Worm (Caenorhabditis elegans) whole organism, L1 larva: Measurements from ENCODE around the gene C08B11.9.

Experiments
- C16A3.4 ChIP-seq: fragments of 150-350 bp; optimal IDR thresholded peaks from 2 replicates; lab custom pipeline; 2014; ENCODE audit warnings: missing biosample characterization, missing genetic modification characterization
- aha-1 ChIP-seq: fragments of 150-350 bp; optimal IDR thresholded peaks from 2 replicates; lab custom pipeline; 2014; ENCODE audit warnings: missing biosample characterization, missing genetic modification characterization
- alr-1 ChIP-seq: fragments of 200-800 bp; sonication (Bioruptor generic); optimal IDR thresholded peaks from 2 replicates; lab custom pipeline; 2018; ENCODE audit warnings: borderline replicate concordance, mild to moderate bottlenecking, missing genetic modification characterization, missing compliant biosample characterization
- ama-1 ChIP-seq: fragments of 150-350 bp; optimal IDR thresholded peaks from 2 replicates; lab custom pipeline; 2014
- blmp-1 ChIP-seq: fragments of 150-350 bp; optimal IDR thresholded peaks from 2 replicates; lab custom pipeline; 2014; ENCODE audit warnings: missing biosample characterization, missing genetic modification characterization
- ceh-63 ChIP-seq: fragments of 200-800 bp; sonication (Bioruptor generic); optimal IDR thresholded peaks from 2 replicates; lab custom pipeline; 2018; ENCODE audit warnings: mild to moderate bottlenecking, missing genetic modification characterization, missing compliant biosample characterization
- ceh-82 ChIP-seq, 3 experiments: fragments of 150-350 bp in 1 of 3; sonication (generic microtip) in 2 of 3; optimal IDR thresholded peaks; 2 replicates each; lab custom pipeline; 2014 to 2017; ENCODE audit warnings: missing biosample characterization in 3 of 3, missing genetic modification characterization in 3 of 3
- ceh-88 ChIP-seq: fragments of 200-800 bp; sonication (Bioruptor generic); IDR thresholded peaks from 2 replicates; pipeline ENCODE4 v1.3.6; 2022; ENCODE audit warnings: missing genetic modification characterization, missing compliant biosample characterization
- dpl-1 ChIP-seq, 3 experiments: fragments of 150-350 bp in 2 of 3; sonication (generic microtip) in 1 of 3; optimal IDR thresholded peaks; 2 replicates each; lab custom pipeline; 2014 to 2017; ENCODE audit warnings: missing biosample characterization in 3 of 3, missing genetic modification characterization in 3 of 3, missing genetic modification reagents in 3 of 3
- dsc-1 ChIP-seq: sonication (generic microtip); optimal IDR thresholded peaks from 2 replicates; lab custom pipeline; 2016; ENCODE audit warnings: mild to moderate bottlenecking, missing genetic modification characterization, missing compliant biosample characterization
- elt-2 ChIP-seq: sonication (generic microtip); optimal IDR thresholded peaks from 2 replicates; lab custom pipeline; 2016; ENCODE audit warnings: missing genetic modification characterization, mild to moderate bottlenecking, inconsistent platforms, missing compliant biosample characterization, missing genetic modification reagents
- ets-5 ChIP-seq: fragments of 200-800 bp; sonication (Bioruptor generic); IDR thresholded peaks from 2 replicates; pipeline ENCODE4 v1.3.6; 2022; ENCODE audit warnings: missing genetic modification characterization, missing compliant biosample characterization
- fkh-10 ChIP-seq: sonication (generic microtip); optimal IDR thresholded peaks from 2 replicates; lab custom pipeline; 2017; ENCODE audit warnings: missing biosample characterization, missing genetic modification reagents, missing genetic modification characterization
- fkh-8 ChIP-seq: sonication (generic microtip); optimal IDR thresholded peaks from 2 replicates; lab custom pipeline; 2016; ENCODE audit warnings: mild to moderate bottlenecking, missing genetic modification characterization, missing compliant biosample characterization
- grh-1 ChIP-seq: fragments of 200-800 bp; sonication (Bioruptor generic); IDR thresholded peaks from 2 replicates; pipeline ENCODE4 v1.3.6; 2022; ENCODE audit warnings: missing genetic modification reagents, missing genetic modification characterization, missing compliant biosample characterization
- hlh-4 ChIP-seq: sonication (generic microtip); optimal IDR thresholded peaks from 2 replicates; lab custom pipeline; 2016; ENCODE audit warnings: mild to moderate bottlenecking, missing genetic modification characterization, missing compliant biosample characterization
- isw-1 ChIP-seq: fragments of 200-800 bp; sonication (Bioruptor generic); IDR thresholded peaks from 2 replicates; pipeline ENCODE4 v1.3.6; 2022; ENCODE audit warnings: missing genetic modification characterization, missing compliant biosample characterization
- jun-1 ChIP-seq: fragments of 150-350 bp; optimal IDR thresholded peaks from 2 replicates; lab custom pipeline; 2014; ENCODE audit warnings: missing biosample characterization, missing genetic modification reagents, missing genetic modification characterization
- lin-14 ChIP-seq: fragments of 200-800 bp; sonication (Bioruptor generic); optimal IDR thresholded peaks from 2 replicates; lab custom pipeline; 2018; ENCODE audit warnings: mild to moderate bottlenecking, missing genetic modification characterization, moderate library complexity, missing compliant biosample characterization
- lin-35 ChIP-seq, 2 experiments: fragments of 150-350 bp; optimal IDR thresholded peaks; 2 replicates each; lab custom pipeline; 2014; ENCODE audit warnings: missing biosample characterization in 2 of 2, missing genetic modification characterization in 2 of 2, missing genetic modification reagents in 2 of 2
- lir-3 ChIP-seq: sonication (generic microtip); optimal IDR thresholded peaks from 2 replicates; lab custom pipeline; 2016; ENCODE audit warnings: mild to moderate bottlenecking, missing genetic modification characterization, moderate library complexity, missing compliant biosample characterization; ENCODE audit not compliant: poor library complexity
- lsy-2 ChIP-seq, 2 experiments: fragments of 150-350 bp; optimal IDR thresholded peaks; 2 replicates each; lab custom pipeline; 2014; ENCODE audit warnings: missing biosample characterization in 2 of 2, missing genetic modification characterization in 2 of 2
- mab-9 ChIP-seq: fragments of 200-800 bp; sonication (Bioruptor generic); IDR thresholded peaks from 2 replicates; pipeline ENCODE4 v1.3.6; 2022; ENCODE audit warnings: missing genetic modification reagents, missing genetic modification characterization, missing compliant biosample characterization
- mdl-1 ChIP-seq, 2 experiments: fragments of 150-350 bp; optimal IDR thresholded peaks; 2 replicates each; lab custom pipeline; 2014 to 2017; ENCODE audit warnings: missing biosample characterization in 2 of 2, missing genetic modification characterization in 2 of 2, inconsistent platforms in 1 of 2
- mef-2 ChIP-seq: fragments of 150-350 bp; optimal IDR thresholded peaks from 2 replicates; lab custom pipeline; 2014; ENCODE audit warnings: missing biosample characterization, missing genetic modification characterization
- nhr-11 ChIP-seq: fragments of 150-350 bp; optimal IDR thresholded peaks from 2 replicates; lab custom pipeline; 2014; ENCODE audit warnings: missing biosample characterization, missing genetic modification characterization
- nhr-237 ChIP-seq: fragments of 150-350 bp; optimal IDR thresholded peaks from 2 replicates; lab custom pipeline; 2014; ENCODE audit warnings: missing biosample characterization, missing genetic modification characterization
- nhr-47 ChIP-seq: sonication (generic microtip); optimal IDR thresholded peaks from 2 replicates; lab custom pipeline; 2016; ENCODE audit warnings: mild to moderate bottlenecking, missing genetic modification characterization, moderate library complexity, missing compliant biosample characterization
- nhr-71 ChIP-seq: sonication (generic microtip); optimal IDR thresholded peaks from 2 replicates; lab custom pipeline; 2016; ENCODE audit warnings: mild to moderate bottlenecking, missing genetic modification characterization, moderate library complexity, missing compliant biosample characterization
- nhr-76 ChIP-seq: sonication (generic microtip); optimal IDR thresholded peaks from 2 replicates; lab custom pipeline; 2017; ENCODE audit warnings: missing biosample characterization, missing genetic modification characterization
- nhr-84 ChIP-seq: sonication (generic microtip); optimal IDR thresholded peaks from 2 replicates; lab custom pipeline; 2017; ENCODE audit warnings: missing biosample characterization, missing genetic modification characterization
- nhr-90 ChIP-seq: sonication (generic microtip); optimal IDR thresholded peaks from 2 replicates; lab custom pipeline; 2016; ENCODE audit warnings: mild to moderate bottlenecking, missing genetic modification characterization, missing compliant biosample characterization; ENCODE audit not compliant: poor library complexity
- pqm-1 ChIP-seq: sonication (generic microtip); optimal IDR thresholded peaks from 3 replicates; lab custom pipeline; 2017; ENCODE audit warnings: missing biosample characterization, missing genetic modification characterization
- skn-1 ChIP-seq: fragments of 150-350 bp; optimal IDR thresholded peaks from 2 replicates; lab custom pipeline; 2014; ENCODE audit warnings: missing biosample characterization, missing genetic modification characterization
- snpc-4 ChIP-seq: fragments of 150-350 bp; optimal IDR thresholded peaks from 2 replicates; lab custom pipeline; 2014; ENCODE audit warnings: missing biosample characterization, missing genetic modification characterization
- unc-130 ChIP-seq: fragments of 150-350 bp; optimal IDR thresholded peaks from 2 replicates; lab custom pipeline; 2017; ENCODE audit warnings: missing biosample characterization, missing genetic modification characterization, inconsistent platforms
- unc-30 ChIP-seq: sonication (generic microtip); optimal IDR thresholded peaks from 2 replicates; lab custom pipeline; 2017; ENCODE audit warnings: missing biosample characterization, missing genetic modification characterization
- unc-62 ChIP-seq: fragments of 150-350 bp; optimal IDR thresholded peaks from 2 replicates; lab custom pipeline; 2014; ENCODE audit warnings: missing biosample characterization, missing genetic modification reagents, missing genetic modification characterization
- xbp-1 ChIP-seq: sonication (generic microtip); optimal IDR thresholded peaks from 2 replicates; lab custom pipeline; 2016; ENCODE audit warnings: missing genetic modification characterization, missing compliant biosample characterization
- zag-1 ChIP-seq: fragments of 150-350 bp; optimal IDR thresholded peaks from 2 replicates; lab custom pipeline; 2014; ENCODE audit warnings: missing biosample characterization, missing genetic modification characterization
- zip-4 ChIP-seq: fragments of 200-800 bp; sonication (Bioruptor generic); optimal IDR thresholded peaks from 2 replicates; lab custom pipeline; 2018; ENCODE audit warnings: mild to moderate bottlenecking, missing genetic modification characterization, moderate library complexity, missing compliant biosample characterization

Gene C08B11.9

DNA sequence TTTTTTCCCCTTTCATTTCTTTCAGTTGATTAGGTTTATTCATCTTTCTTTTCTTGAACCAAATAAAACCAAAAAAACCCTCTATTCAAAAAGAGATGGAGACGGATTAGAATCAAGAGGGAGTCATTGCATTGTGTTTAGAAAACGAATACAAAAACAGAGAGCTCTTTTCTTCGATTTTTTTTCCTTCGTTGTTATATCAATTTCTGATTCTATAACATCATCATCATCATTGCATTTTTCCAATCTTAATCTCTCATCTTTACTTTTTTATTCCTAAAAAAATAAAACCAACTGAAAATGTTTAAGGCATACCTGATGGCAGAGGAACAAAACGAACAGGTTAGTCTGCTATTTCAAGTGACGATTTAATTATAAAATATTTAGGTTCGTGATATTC is 20.8 kb upstream of the C08B11.9 start, which contains the start of gene T05H10.8:
Gene T05H10.8 (plus strand): TSS at position 301 of the 400 bp plus-strand sequence.
- TF ChIP-seq dsc-1 (tag; lab: Kevin White, UChicago): peak; percentile 20
- TF ChIP-seq aha-1: no peak
- TF ChIP-seq, all 84 proteins: peak for 1

DNA sequence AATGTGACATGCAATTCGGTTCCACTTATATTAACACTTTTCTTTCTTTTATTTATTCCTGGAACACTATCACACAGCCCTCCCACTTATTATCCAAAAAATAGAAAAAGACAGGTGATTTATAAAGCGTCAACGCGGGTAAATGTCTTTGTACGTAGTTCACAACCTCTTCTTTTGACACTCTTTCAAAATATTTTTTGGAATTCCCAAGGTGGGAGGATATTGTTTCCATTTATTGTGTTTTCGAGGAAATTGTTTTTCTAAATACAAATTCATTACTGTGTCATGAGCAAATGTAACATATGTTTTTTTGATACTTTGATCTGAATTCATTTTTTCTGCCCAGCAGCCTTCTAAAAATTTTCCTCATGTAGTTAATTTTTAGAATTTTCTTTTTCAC is 19.9 kb upstream of the C08B11.9 start:
- TF ChIP-seq ceh-88 (GFP tag; lab: Robert Waterston, UW) (no peak), alr-1 (tag; lab: Kevin White, UChicago) (no peak), ceh-63 (no peak), skn-1 (tag; lab: Kevin White, UChicago) (no peak), nhr-71 (tag; lab: Kevin White, UChicago) (peak; percentile 41), unc-130 (no peak), lir-3 (tag; lab: Kevin White, UChicago) (no peak), nhr-11 (tag; lab: Kevin White, UChicago) (no peak), unc-62 (GFP tag; lab: Kevin White, UChicago) (no peak), nhr-76 (tag; lab: Kevin White, UChicago) (no peak), unc-30 (tag; lab: Kevin White, UChicago) (no peak), fkh-10 (GFP tag; lab: Kevin White, UChicago) (no peak), nhr-84 (no peak), C16A3.4 (tag; lab: Kevin White, UChicago) (no peak), dsc-1 (tag; lab: Kevin White, UChicago) (peak; percentile 45), elt-2 (tag; lab: Kevin White, UChicago) (no peak), lin-14 (GFP tag; lab: Kevin White, UChicago) (no peak), fkh-8 (tag; lab: Kevin White, UChicago) (peak; percentile 54), nhr-237 (tag; lab: Kevin White, UChicago) (no peak), mdl-1 (tag; optimal IDR thresholded peaks at IDR 0.05; lab: Kevin White, UChicago) (no peak), hlh-4 (tag; lab: Kevin White, UChicago) (peak; percentile 52), nhr-47 (tag; lab: Kevin White, UChicago) (peak; percentile 12)

DNA sequence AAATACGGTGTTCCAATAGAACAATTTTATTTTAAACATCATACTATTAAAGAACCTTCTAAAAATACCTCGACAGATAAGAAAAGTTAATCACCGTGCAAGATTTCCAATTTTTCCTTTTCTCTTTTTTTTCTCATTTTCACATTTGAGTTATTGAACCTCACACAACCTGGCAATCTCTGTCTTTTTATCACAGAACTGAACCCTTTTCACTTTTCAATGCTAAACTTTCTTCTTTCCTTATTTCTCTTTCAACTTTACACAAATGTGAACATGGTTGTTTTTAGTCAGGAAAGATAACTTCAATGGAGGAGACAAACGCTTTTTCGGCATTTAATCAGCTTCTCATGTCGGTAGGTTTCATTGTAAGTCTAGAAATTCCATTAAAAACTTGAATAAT is 14.9 kb upstream of the C08B11.9 start, which contains the start of gene T05H10.4:
Gene T05H10.4 (plus strand): TSS at position 301 of the 400 bp plus-strand sequence.
- TF ChIP-seq unc-130: no peak
- peak; percentile 53 for TF ChIP-seq blmp-1

DNA sequence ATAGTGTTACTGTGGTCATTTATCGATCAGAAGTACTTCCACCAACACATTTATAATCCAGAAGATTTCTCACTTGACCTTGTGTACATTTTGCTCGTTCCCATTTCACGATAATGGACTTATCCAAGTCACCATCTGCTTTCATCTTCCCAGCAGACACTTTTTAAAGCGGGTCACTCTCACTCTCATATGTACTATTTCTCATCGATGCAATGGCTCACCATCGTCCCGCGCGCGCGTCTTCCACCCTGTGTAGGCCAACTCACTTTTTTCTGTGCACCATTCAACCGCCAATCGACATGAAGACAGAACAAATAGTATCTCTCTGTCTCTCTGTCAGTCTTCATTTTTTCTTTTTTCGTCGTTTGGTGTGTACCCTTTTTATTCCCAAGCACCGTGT is 14.2 kb upstream of the C08B11.9 start:
- TF ChIP-seq nhr-90 (tag; lab: Kevin White, UChicago) (no peak), ama-1 (lab: Kevin White, UChicago) (no peak), mdl-1 (tag; optimal IDR thresholded peaks at IDR 0.05; lab: Kevin White, UChicago) (no peak), dpl-1 (GFP tag; optimal IDR thresholded peaks at IDR 0.05; lab: Kevin White, UChicago) (no peak), mab-9 (no peak), grh-1 (GFP tag; lab: Robert Waterston, UW) (no peak), lin-35 (GFP tag; optimal IDR thresholded peaks at IDR 0.05; lab: Kevin White, UChicago) (no peak), jun-1 (tag; lab: Kevin White, UChicago) (no peak), isw-1 (GFP tag; lab: Robert Waterston, UW) (no peak), lsy-2 (tag; optimal IDR thresholded peaks at IDR 0.05; lab: Kevin White, UChicago) (no peak), pqm-1 (tag; lab: Kevin White, UChicago) (no peak), zag-1 (no peak), ceh-82 (tag; optimal IDR thresholded peaks at IDR 0.05; lab: Kevin White, UChicago) (no peak), xbp-1 (tag; lab: Kevin White, UChicago) (no peak), ets-5 (GFP tag; lab: Robert Waterston, UW) (no peak), zip-4 (GFP tag; lab: Kevin White, UChicago) (no peak), snpc-4 (no peak), alr-1 (tag; lab: Kevin White, UChicago) (no peak), ceh-63 (no peak), mef-2 (no peak)
